Fruit fly (Drosophila melanogaster) whole organism, embryonic: ENCODE data around the gene CG46464.

Experiments
- Bgb ChIP-seq: fragments of 200-800 bp; sonication (Bioruptor generic); IDR thresholded peaks from 2 replicates; pipeline ENCODE4 v1.3.6; 2022; ENCODE audit warnings: missing biosample characterization, missing genetic modification characterization; ENCODE audit not compliant: partially characterized antibody
- CG10462 ChIP-seq: fragments of 200-800 bp; sonication (Bioruptor generic); optimal IDR thresholded peaks from 2 replicates; lab custom pipeline; 2016; ENCODE audit warnings: missing biosample characterization, missing genetic modification characterization
- CG12071 ChIP-seq: fragments of 200-800 bp; sonication (Bioruptor generic); optimal IDR thresholded peaks from 3 replicates; lab custom pipeline; 2018; ENCODE audit warnings: missing biosample characterization, mild to moderate bottlenecking, missing genetic modification characterization
- CG12155 ChIP-seq: fragments of 200-800 bp; sonication (Bioruptor generic); optimal IDR thresholded peaks from 3 replicates; lab custom pipeline; 2016; ENCODE audit warnings: missing biosample characterization, missing genetic modification characterization
- CG13296 ChIP-seq: fragments of 200-800 bp; sonication (Bioruptor generic); optimal IDR thresholded peaks from 3 replicates; lab custom pipeline; 2018; ENCODE audit warnings: missing biosample characterization, mild to moderate bottlenecking, missing genetic modification characterization
- CG14667 ChIP-seq: fragments of 200-800 bp; sonication (Bioruptor generic); IDR thresholded peaks from 2 replicates; pipeline ENCODE4 v1.3.6; 2022; ENCODE audit warnings: missing biosample characterization, missing genetic modification characterization
- CG1603 ChIP-seq: fragments of 200-800 bp; sonication (Bioruptor generic); optimal IDR thresholded peaks from 2 replicates; lab custom pipeline; 2019; ENCODE audit warnings: missing biosample characterization, mild to moderate bottlenecking, missing genetic modification characterization, moderate library complexity
- CG1647 ChIP-seq: fragments of 200-800 bp; sonication (Bioruptor generic); optimal IDR thresholded peaks from 3 replicates; lab custom pipeline; 2016; ENCODE audit warnings: missing biosample characterization, missing genetic modification characterization
- CG17328 ChIP-seq: fragments of 200-800 bp; sonication (Bioruptor generic); IDR thresholded peaks from 2 replicates; pipeline ENCODE4 v1.3.6; 2022; ENCODE audit warnings: missing biosample characterization, missing genetic modification characterization
- CG1792 ChIP-seq: fragments of 200-800 bp; sonication (Bioruptor generic); optimal IDR thresholded peaks from 2 replicates; lab custom pipeline; 2016; ENCODE audit warnings: missing biosample characterization, missing genetic modification characterization
- CG18599 ChIP-seq: fragments of 200-800 bp; sonication (Bioruptor generic); optimal IDR thresholded peaks from 3 replicates; lab custom pipeline; 2017; ENCODE audit warnings: missing biosample characterization, missing genetic modification characterization, mild to moderate bottlenecking, moderate library complexity, missing genetic modification reagents
- CG18619 ChIP-seq: fragments of 200-800 bp; sonication (Bioruptor generic); optimal IDR thresholded peaks from 3 replicates; lab custom pipeline; 2017; ENCODE audit warnings: missing biosample characterization, mild to moderate bottlenecking, missing genetic modification characterization
- CG31365 ChIP-seq: fragments of 200-800 bp; sonication (Bioruptor generic); optimal IDR thresholded peaks from 2 replicates; lab custom pipeline; 2018; ENCODE audit warnings: missing biosample characterization, mild to moderate bottlenecking, missing genetic modification characterization
- CG34376 ChIP-seq: fragments of 200-800 bp; sonication (Bioruptor generic); optimal IDR thresholded peaks from 2 replicates; lab custom pipeline; 2018; ENCODE audit warnings: missing biosample characterization, mild to moderate bottlenecking, missing genetic modification characterization
- CG3838 ChIP-seq: fragments of 200-800 bp; sonication (Bioruptor generic); optimal IDR thresholded peaks from 3 replicates; lab custom pipeline; 2016; ENCODE audit warnings: missing biosample characterization, missing genetic modification characterization
- CG4820 ChIP-seq: fragments of 200-800 bp; sonication (Bioruptor generic); optimal IDR thresholded peaks from 3 replicates; lab custom pipeline; 2016; ENCODE audit warnings: missing biosample characterization, missing genetic modification characterization
- CG6689 ChIP-seq: fragments of 200-800 bp; sonication (Bioruptor generic); IDR thresholded peaks from 2 replicates; pipeline ENCODE4 v1.3.6; 2022; ENCODE audit warnings: missing biosample characterization, missing genetic modification characterization
- Dip3 ChIP-seq: fragments of 200-800 bp; sonication (Bioruptor generic); optimal IDR thresholded peaks from 3 replicates; lab custom pipeline; 2016; ENCODE audit warnings: missing biosample characterization, missing genetic modification characterization
- Dll ChIP-seq: fragments of 200-800 bp; sonication (Bioruptor generic); IDR thresholded peaks from 4 replicates; pipeline ENCODE4 v1.3.6; 2022; ENCODE audit warnings: missing biosample characterization, missing genetic modification characterization; ENCODE audit not compliant: partially characterized antibody
- Dp ChIP-seq: fragments of 200-800 bp; sonication (Bioruptor generic); optimal IDR thresholded peaks from 2 replicates; lab custom pipeline; 2018; ENCODE audit warnings: missing biosample characterization, mild to moderate bottlenecking, missing genetic modification characterization, moderate library complexity
- Hr51 ChIP-seq, 2 experiments: fragments of 200-800 bp; sonication (Bioruptor generic); optimal IDR thresholded peaks; 2 replicates in 1 of 2; 3 replicates in 1 of 2; lab custom pipeline; 2016 to 2018; ENCODE audit warnings: missing biosample characterization in 2 of 2, missing genetic modification characterization in 2 of 2, mild to moderate bottlenecking in 1 of 2, moderate library complexity in 1 of 2
- Lim3 ChIP-seq: fragments of 200-800 bp; sonication (Bioruptor generic); IDR thresholded peaks from 2 replicates; pipeline ENCODE4 v1.3.6; 2022; ENCODE audit warnings: missing biosample characterization, missing genetic modification characterization
- MESR4 ChIP-seq: fragments of 200-800 bp; sonication (Bioruptor generic); optimal IDR thresholded peaks from 2 replicates; lab custom pipeline; 2018; ENCODE audit warnings: missing biosample characterization, mild to moderate bottlenecking, missing genetic modification characterization, moderate library complexity
- Mad ChIP-seq: fragments of 200-800 bp; sonication (Bioruptor generic); optimal IDR thresholded peaks from 2 replicates; lab custom pipeline; 2016; ENCODE audit warnings: missing biosample characterization, missing genetic modification characterization
- Neu2 ChIP-seq: fragments of 200-800 bp; sonication (Bioruptor generic); optimal IDR thresholded peaks from 3 replicates; lab custom pipeline; 2016; ENCODE audit warnings: missing biosample characterization, missing genetic modification characterization, borderline replicate concordance
- Sox100B ChIP-seq: fragments of 200-800 bp; sonication (Bioruptor generic); optimal IDR thresholded peaks from 3 replicates; lab custom pipeline; 2018; ENCODE audit warnings: missing biosample characterization, mild to moderate bottlenecking, missing genetic modification characterization
- Spps ChIP-seq: fragments of 200-800 bp; sonication (Bioruptor generic); optimal IDR thresholded peaks from 2 replicates; lab custom pipeline; 2018; ENCODE audit warnings: missing biosample characterization, mild to moderate bottlenecking, missing genetic modification characterization
- Trl ChIP-seq, 3 experiments: fragments of >200 bp in 2 of 3; fragments of 200-800 bp in 1 of 3; sonication (Bioruptor generic) in 1 of 3; optimal IDR thresholded peaks; 2 replicates in 1 of 3; 3 replicates in 2 of 3; lab custom pipeline; 2016 to 2017; ENCODE audit warnings: missing biosample characterization in 1 of 3, missing genetic modification characterization in 1 of 3
- YL-1 ChIP-seq: fragments of 200-800 bp; sonication (Bioruptor generic); optimal IDR thresholded peaks from 3 replicates; lab custom pipeline; 2017; ENCODE audit warnings: missing biosample characterization, mild to moderate bottlenecking, missing genetic modification characterization
- bab2 ChIP-seq: fragments of 200-800 bp; sonication (Bioruptor generic); optimal IDR thresholded peaks from 2 replicates; lab custom pipeline; 2016; ENCODE audit warnings: missing biosample characterization, missing genetic modification characterization
- bigmax ChIP-seq: fragments of 200-800 bp; sonication (Bioruptor generic); optimal IDR thresholded peaks from 2 replicates; lab custom pipeline; 2018; ENCODE audit warnings: missing biosample characterization, mild to moderate bottlenecking, missing genetic modification characterization
- cad ChIP-seq: fragments of >200 bp; optimal IDR thresholded peaks from 2 replicates; lab custom pipeline; 2017; ENCODE audit warnings: missing biosample characterization, missing genetic modification characterization
- dimm ChIP-seq: fragments of 200-800 bp; sonication (Bioruptor generic); IDR thresholded peaks from 2 replicates; pipeline ENCODE4 v1.3.6; 2022; ENCODE audit warnings: missing biosample characterization, missing genetic modification characterization
- en ChIP-seq: fragments of 200-800 bp; sonication (Bioruptor generic); optimal IDR thresholded peaks from 2 replicates; lab custom pipeline; 2016; ENCODE audit warnings: missing biosample characterization, missing genetic modification characterization
- ewg ChIP-seq: fragments of 200-800 bp; sonication (Bioruptor generic); optimal IDR thresholded peaks from 3 replicates; lab custom pipeline; 2017; ENCODE audit warnings: mild to moderate bottlenecking, missing biosample characterization, missing genetic modification reagents, missing genetic modification characterization
- fu2 ChIP-seq: fragments of 200-800 bp; sonication (Bioruptor generic); optimal IDR thresholded peaks from 2 replicates; lab custom pipeline; 2016; ENCODE audit warnings: missing biosample characterization, missing genetic modification characterization
- gcm ChIP-seq: fragments of 200-800 bp; sonication (Bioruptor generic); optimal IDR thresholded peaks from 2 replicates; lab custom pipeline; 2019; ENCODE audit warnings: missing biosample characterization, mild to moderate bottlenecking, missing genetic modification characterization, moderate library complexity
- gem ChIP-seq: fragments of 200-800 bp; sonication (Bioruptor generic); optimal IDR thresholded peaks from 2 replicates; lab custom pipeline; 2019; ENCODE audit warnings: missing biosample characterization, mild to moderate bottlenecking, missing genetic modification characterization, moderate library complexity
- grau ChIP-seq: fragments of 200-800 bp; optimal IDR thresholded peaks from 3 replicates; lab custom pipeline; 2019; ENCODE audit warnings: missing biosample characterization, mild to moderate bottlenecking, missing genetic modification characterization, moderate library complexity
- hkb ChIP-seq, 2 experiments: fragments of 200-800 bp in 1 of 2; fragments of >200 bp in 1 of 2; sonication (Bioruptor generic) in 1 of 2; IDR thresholded peaks in 1 of 2; optimal IDR thresholded peaks in 1 of 2; 2 replicates each; pipeline versions ENCODE4 v1.3.6 to Lab custom; 2017 to 2022; ENCODE audit warnings: missing biosample characterization in 1 of 2, missing genetic modification characterization in 1 of 2
- jumu ChIP-seq: fragments of 200-800 bp; sonication (Bioruptor generic); optimal IDR thresholded peaks from 3 replicates; lab custom pipeline; 2016; ENCODE audit warnings: missing biosample characterization, missing genetic modification characterization
- kah ChIP-seq: fragments of 200-800 bp; sonication (Bioruptor generic); optimal IDR thresholded peaks from 2 replicates; lab custom pipeline; 2018; ENCODE audit warnings: missing biosample characterization, mild to moderate bottlenecking, missing genetic modification characterization
- lmd ChIP-seq: fragments of 200-800 bp; sonication (Bioruptor generic); IDR thresholded peaks from 2 replicates; pipeline ENCODE4 v1.3.6; 2022; ENCODE audit warnings: missing biosample characterization, missing genetic modification characterization
- nom ChIP-seq: fragments of 200-800 bp; sonication (Bioruptor generic); optimal IDR thresholded peaks from 2 replicates; lab custom pipeline; 2017; ENCODE audit warnings: missing biosample characterization, missing genetic modification characterization, mild to moderate bottlenecking, moderate library complexity, missing genetic modification reagents
- pfk ChIP-seq: fragments of 200-800 bp; sonication (Bioruptor generic); optimal IDR thresholded peaks from 2 replicates; lab custom pipeline; 2018; ENCODE audit warnings: missing biosample characterization, mild to moderate bottlenecking, missing genetic modification characterization, moderate library complexity
- repo ChIP-seq: fragments of 200-800 bp; sonication (Bioruptor generic); optimal IDR thresholded peaks from 2 replicates; lab custom pipeline; 2016; ENCODE audit warnings: missing biosample characterization, missing genetic modification characterization
- ro ChIP-seq: fragments of 200-800 bp; sonication (Bioruptor generic); IDR thresholded peaks from 2 replicates; pipeline ENCODE4 v1.3.6; 2022; ENCODE audit warnings: missing biosample characterization, missing genetic modification characterization
- sens-2 ChIP-seq: fragments of 200-800 bp; sonication (Bioruptor generic); IDR thresholded peaks from 2 replicates; pipeline ENCODE4 v1.3.6; 2022; ENCODE audit warnings: missing biosample characterization, missing genetic modification characterization
- slbo ChIP-seq: fragments of 200-800 bp; sonication (Bioruptor generic); IDR thresholded peaks from 2 replicates; pipeline ENCODE4 v1.3.6; 2022; ENCODE audit warnings: missing biosample characterization, missing genetic modification characterization
- twi ChIP-seq: fragments of 200-800 bp; optimal IDR thresholded peaks from 2 replicates; lab custom pipeline; 2019; ENCODE audit warnings: missing biosample characterization, mild to moderate bottlenecking, missing genetic modification characterization, moderate library complexity
- vfl ChIP-seq: fragments of 200-800 bp; sonication (Bioruptor generic); optimal IDR thresholded peaks from 2 replicates; lab custom pipeline; 2016; ENCODE audit warnings: missing biosample characterization, missing genetic modification characterization

Gene CG46464

DNA sequence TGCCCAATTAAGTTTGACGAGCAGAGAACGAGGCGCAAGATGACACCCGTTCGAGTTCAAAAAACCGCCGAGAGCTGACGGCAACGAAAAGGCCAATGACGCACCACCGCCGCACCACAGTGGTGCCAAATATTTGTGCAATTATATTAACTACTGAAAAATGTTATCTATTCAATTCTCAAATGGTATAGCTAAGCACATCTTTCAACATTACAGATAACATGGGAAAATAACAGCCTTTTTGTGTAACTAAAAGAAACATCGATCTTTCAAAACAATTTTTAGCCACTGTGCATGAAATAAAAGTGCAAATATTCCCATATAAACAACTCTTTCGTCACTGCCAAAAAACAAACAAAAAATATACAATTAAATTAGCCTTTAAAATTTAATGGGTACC is 46.1 kb upstream of the CG46464 start (continued):
- TF ChIP-seq Dp (GFP tag; lab: Kevin White, UChicago): no peak
- no peak for TF ChIP-seq Bgb (GFP tag; lab: Robert Waterston, UW)
- TF ChIP-seq MESR4: no peak
- no peak for TF ChIP-seq CG1792 (GFP tag; lab: Kevin White, UChicago)
- no peak for TF ChIP-seq CG1647 (GFP tag; lab: Kevin White, UChicago)
- TF ChIP-seq hkb (optimal IDR thresholded peaks at IDR 0.05; lab: Kevin White, UChicago): no peak
- TF ChIP-seq hkb (GFP tag; IDR thresholded peaks at IDR 0.05; lab: Robert Waterston, UW): no peak
- no peak for TF ChIP-seq grau (tag; lab: Kevin White, UChicago)
- no peak for TF ChIP-seq Lim3 (GFP tag; lab: Robert Waterston, UW)
- TF ChIP-seq repo: no peak
- TF ChIP-seq Spps: no peak
- no peak for TF ChIP-seq CG14667 (GFP tag; lab: Robert Waterston, UW)
- no peak for TF ChIP-seq bigmax (GFP tag; lab: Kevin White, UChicago)
- no peak for TF ChIP-seq Neu2
- TF ChIP-seq gem (tag; lab: Kevin White, UChicago): peak; percentile 34
- no peak for TF ChIP-seq Dip3 (GFP tag; lab: Kevin White, UChicago)
- no peak for TF ChIP-seq lmd (GFP tag; lab: Robert Waterston, UW)
- no peak for TF ChIP-seq sens-2 (GFP tag; lab: Robert Waterston, UW)
- no peak for TF ChIP-seq CG12155
- no peak for TF ChIP-seq CG4820
- no peak for TF ChIP-seq en
- no peak for TF ChIP-seq CG34376
- TF ChIP-seq Mad: no peak
- TF ChIP-seq CG31365: no peak
- TF ChIP-seq ro (GFP tag; lab: Robert Waterston, UW): no peak
- TF ChIP-seq Dll (GFP tag; lab: Robert Waterston, UW): no peak
- no peak for TF ChIP-seq YL-1 (GFP tag; lab: Kevin White, UChicago)
- no peak for TF ChIP-seq CG12071
- TF ChIP-seq fu2: no peak
- TF ChIP-seq nom (GFP tag; lab: Kevin White, UChicago): no peak
- TF ChIP-seq Trl (optimal IDR thresholded peaks at IDR 0.05; lab: Kevin White, UChicago): no peak
- TF ChIP-seq Trl (GFP tag; optimal IDR thresholded peaks at IDR 0.05; lab: Kevin White, UChicago): no peak
- TF ChIP-seq Sox100B (GFP tag; lab: Kevin White, UChicago): no peak
- TF ChIP-seq CG10462: no peak
- TF ChIP-seq twi (tag; lab: Kevin White, UChicago): no peak
- 0 out of 2 replicates have a peak, but pooled peaks have one; percentile 12 for TF ChIP-seq CG6689 (GFP tag; lab: Robert Waterston, UW)
- peak; percentile 19 for TF ChIP-seq CG1603 (tag; lab: Kevin White, UChicago)
- no peak for TF ChIP-seq dimm (GFP tag; lab: Robert Waterston, UW)
- no peak for TF ChIP-seq cad (GFP tag; lab: Kevin White, UChicago)
- no peak for TF ChIP-seq CG18619 (GFP tag; lab: Kevin White, UChicago)
- peak; percentile 24; the same call in 1 of the 2 replicates for TF ChIP-seq slbo (GFP tag; lab: Robert Waterston, UW)
- TF ChIP-seq CG13296 (GFP tag; lab: Kevin White, UChicago): no peak
- TF ChIP-seq CG18599 (GFP tag; lab: Kevin White, UChicago): peak; percentile 7
- no peak for TF ChIP-seq CG3838 (GFP tag; lab: Kevin White, UChicago)
- no peak for TF ChIP-seq gcm (GFP tag; lab: Kevin White, UChicago)
- TF ChIP-seq vfl (GFP tag; lab: Kevin White, UChicago): no peak
- no peak for TF ChIP-seq kah (GFP tag; lab: Kevin White, UChicago)
- no peak for TF ChIP-seq ewg
- TF ChIP-seq CG17328: no peak
- TF ChIP-seq jumu (GFP tag; lab: Kevin White, UChicago): no peak
- peak in 1 of 2 experiments; percentile 34 for TF ChIP-seq Hr51 (GFP tag; optimal IDR thresholded peaks at IDR 0.05; lab: Kevin White, UChicago)
- no peak for TF ChIP-seq bab2 (GFP tag; lab: Kevin White, UChicago)
- no peak for TF ChIP-seq pfk (GFP tag; lab: Kevin White, UChicago)
